Worm (Caenorhabditis elegans) whole organism, L1 larva: ENCODE measurements around the gene D2024.5.
A peak's percentile ranks its signal among the peaks of the same experiment; 100 is the strongest.

Experiments used
- C04F5.9 ChIP-seq: sonication (generic microtip); optimal IDR thresholded peaks from 2 replicates; lab custom pipeline; 2016; ENCODE audit warnings: missing genetic modification characterization, missing compliant biosample characterization
- C16A3.4 ChIP-seq: fragments of 150-350 bp; optimal IDR thresholded peaks from 2 replicates; lab custom pipeline; 2014; ENCODE audit warnings: missing biosample characterization, missing genetic modification characterization
- C34B4.2 ChIP-seq: sonication (generic microtip); optimal IDR thresholded peaks from 2 replicates; lab custom pipeline; 2017; ENCODE audit warnings: mild to moderate bottlenecking, missing genetic modification characterization, missing compliant biosample characterization
- Y116A8C.19 ChIP-seq: sonication (generic microtip); optimal IDR thresholded peaks from 2 replicates; lab custom pipeline; 2016; ENCODE audit warnings: missing compliant biosample characterization, missing genetic modification characterization, borderline replicate concordance
- aha-1 ChIP-seq: fragments of 150-350 bp; optimal IDR thresholded peaks from 2 replicates; lab custom pipeline; 2014; ENCODE audit warnings: missing biosample characterization, missing genetic modification characterization
- aly-2 ChIP-seq: fragments of 150-350 bp; optimal IDR thresholded peaks from 2 replicates; lab custom pipeline; 2014; ENCODE audit warnings: missing biosample characterization, missing genetic modification characterization
- ama-1 ChIP-seq: fragments of 150-350 bp; optimal IDR thresholded peaks from 2 replicates; lab custom pipeline; 2014
- blmp-1 ChIP-seq: fragments of 150-350 bp; optimal IDR thresholded peaks from 2 replicates; lab custom pipeline; 2014; ENCODE audit warnings: missing biosample characterization, missing genetic modification characterization
- ceh-63 ChIP-seq: fragments of 200-800 bp; sonication (Bioruptor generic); optimal IDR thresholded peaks from 2 replicates; lab custom pipeline; 2018; ENCODE audit warnings: mild to moderate bottlenecking, missing genetic modification characterization, missing compliant biosample characterization
- ceh-82 ChIP-seq, 3 experiments: fragments of 150-350 bp in 1 of 3; sonication (generic microtip) in 2 of 3; optimal IDR thresholded peaks; 2 replicates each; lab custom pipeline; 2014 to 2017; ENCODE audit warnings: missing biosample characterization in 3 of 3, missing genetic modification characterization in 3 of 3
- ces-1 ChIP-seq: fragments of 150-350 bp; optimal IDR thresholded peaks from 2 replicates; lab custom pipeline; 2014; ENCODE audit warnings: missing biosample characterization, missing genetic modification reagents, missing genetic modification characterization
- dpl-1 ChIP-seq, 3 experiments: fragments of 150-350 bp in 2 of 3; sonication (generic microtip) in 1 of 3; optimal IDR thresholded peaks; 2 replicates each; lab custom pipeline; 2014 to 2017; ENCODE audit warnings: missing biosample characterization in 3 of 3, missing genetic modification characterization in 3 of 3, missing genetic modification reagents in 3 of 3
- dsc-1 ChIP-seq: sonication (generic microtip); optimal IDR thresholded peaks from 2 replicates; lab custom pipeline; 2016; ENCODE audit warnings: mild to moderate bottlenecking, missing genetic modification characterization, missing compliant biosample characterization
- efl-3 ChIP-seq: fragments of 200-800 bp; sonication (Bioruptor generic); optimal IDR thresholded peaks from 2 replicates; lab custom pipeline; 2018; ENCODE audit warnings: mild to moderate bottlenecking, missing genetic modification characterization, missing compliant biosample characterization
- egl-13 ChIP-seq: sonication (generic microtip); optimal IDR thresholded peaks from 2 replicates; lab custom pipeline; 2016; ENCODE audit warnings: missing genotype, missing genetic modification reagents, missing genetic modification characterization, missing compliant biosample characterization
- egl-27 ChIP-seq, 2 experiments: fragments of 150-350 bp in 1 of 2; sonication (generic microtip); optimal IDR thresholded peaks; 3 replicates each; lab custom pipeline; 2017 to 2018; ENCODE audit warnings: missing biosample characterization in 2 of 2, missing genetic modification characterization in 2 of 2, missing genetic modification reagents in 2 of 2
- fkh-10 ChIP-seq: sonication (generic microtip); optimal IDR thresholded peaks from 2 replicates; lab custom pipeline; 2017; ENCODE audit warnings: missing biosample characterization, missing genetic modification reagents, missing genetic modification characterization
- fkh-4 ChIP-seq: sonication (generic microtip); optimal IDR thresholded peaks from 2 replicates; lab custom pipeline; 2016; ENCODE audit warnings: missing compliant biosample characterization, missing genetic modification characterization, borderline replicate concordance
- fos-1 ChIP-seq: fragments of 150-350 bp; optimal IDR thresholded peaks from 2 replicates; lab custom pipeline; 2014; ENCODE audit warnings: missing biosample characterization, missing genetic modification characterization
- irx-1 ChIP-seq: sonication (generic microtip); optimal IDR thresholded peaks from 2 replicates; lab custom pipeline; 2016; ENCODE audit warnings: missing genetic modification characterization, missing compliant biosample characterization
- isw-1 ChIP-seq: fragments of 200-800 bp; sonication (Bioruptor generic); IDR thresholded peaks from 2 replicates; pipeline ENCODE4 v1.3.6; 2022; ENCODE audit warnings: missing genetic modification characterization, missing compliant biosample characterization
- jun-1 ChIP-seq: fragments of 150-350 bp; optimal IDR thresholded peaks from 2 replicates; lab custom pipeline; 2014; ENCODE audit warnings: missing biosample characterization, missing genetic modification reagents, missing genetic modification characterization
- lin-14 ChIP-seq: fragments of 200-800 bp; sonication (Bioruptor generic); optimal IDR thresholded peaks from 2 replicates; lab custom pipeline; 2018; ENCODE audit warnings: mild to moderate bottlenecking, missing genetic modification characterization, moderate library complexity, missing compliant biosample characterization
- lir-3 ChIP-seq: sonication (generic microtip); optimal IDR thresholded peaks from 2 replicates; lab custom pipeline; 2016; ENCODE audit warnings: mild to moderate bottlenecking, missing genetic modification characterization, moderate library complexity, missing compliant biosample characterization; ENCODE audit not compliant: poor library complexity
- lsy-2 ChIP-seq, 2 experiments: fragments of 150-350 bp; optimal IDR thresholded peaks; 2 replicates each; lab custom pipeline; 2014; ENCODE audit warnings: missing biosample characterization in 2 of 2, missing genetic modification characterization in 2 of 2
- mab-9 ChIP-seq: fragments of 200-800 bp; sonication (Bioruptor generic); IDR thresholded peaks from 2 replicates; pipeline ENCODE4 v1.3.6; 2022; ENCODE audit warnings: missing genetic modification reagents, missing genetic modification characterization, missing compliant biosample characterization
- mdl-1 ChIP-seq, 2 experiments: fragments of 150-350 bp; optimal IDR thresholded peaks; 2 replicates each; lab custom pipeline; 2014 to 2017; ENCODE audit warnings: missing biosample characterization in 2 of 2, missing genetic modification characterization in 2 of 2, inconsistent platforms in 1 of 2
- mef-2 ChIP-seq: fragments of 150-350 bp; optimal IDR thresholded peaks from 2 replicates; lab custom pipeline; 2014; ENCODE audit warnings: missing biosample characterization, missing genetic modification characterization
- mep-1 ChIP-seq: fragments of 150-350 bp; optimal IDR thresholded peaks from 2 replicates; lab custom pipeline; 2014; ENCODE audit warnings: missing biosample characterization, missing genetic modification characterization
- nhr-12 ChIP-seq: sonication (generic microtip); optimal IDR thresholded peaks from 2 replicates; lab custom pipeline; 2017; ENCODE audit warnings: missing biosample characterization, missing genetic modification characterization
- nhr-20 ChIP-seq: sonication (generic microtip); optimal IDR thresholded peaks from 2 replicates; lab custom pipeline; 2016; ENCODE audit warnings: mild to moderate bottlenecking, missing genetic modification characterization, missing compliant biosample characterization
- nhr-237 ChIP-seq: fragments of 150-350 bp; optimal IDR thresholded peaks from 2 replicates; lab custom pipeline; 2014; ENCODE audit warnings: missing biosample characterization, missing genetic modification characterization
- nhr-76 ChIP-seq: sonication (generic microtip); optimal IDR thresholded peaks from 2 replicates; lab custom pipeline; 2017; ENCODE audit warnings: missing biosample characterization, missing genetic modification characterization
- nhr-77 ChIP-seq: fragments of 150-350 bp; optimal IDR thresholded peaks from 2 replicates; lab custom pipeline; 2014; ENCODE audit warnings: missing biosample characterization, missing genetic modification characterization
- nhr-84 ChIP-seq: sonication (generic microtip); optimal IDR thresholded peaks from 2 replicates; lab custom pipeline; 2017; ENCODE audit warnings: missing biosample characterization, missing genetic modification characterization
- nhr-85 ChIP-seq: sonication (generic microtip); peaks from one replicate; lab custom pipeline; 2016; ENCODE audit warnings: missing genetic modification characterization, inconsistent platforms, missing compliant biosample characterization
- nhr-90 ChIP-seq: sonication (generic microtip); optimal IDR thresholded peaks from 2 replicates; lab custom pipeline; 2016; ENCODE audit warnings: mild to moderate bottlenecking, missing genetic modification characterization, missing compliant biosample characterization; ENCODE audit not compliant: poor library complexity
- pax-3 ChIP-seq: fragments of 200-800 bp; sonication (Bioruptor generic); optimal IDR thresholded peaks from 2 replicates; lab custom pipeline; 2018; ENCODE audit warnings: mild to moderate bottlenecking, missing genetic modification characterization, moderate library complexity, missing compliant biosample characterization
- rnt-1 ChIP-seq: sonication (generic microtip); optimal IDR thresholded peaks from 2 replicates; lab custom pipeline; 2016; ENCODE audit warnings: mild to moderate bottlenecking, missing genetic modification characterization, moderate library complexity, missing compliant biosample characterization
- skn-1 ChIP-seq: fragments of 150-350 bp; optimal IDR thresholded peaks from 2 replicates; lab custom pipeline; 2014; ENCODE audit warnings: missing biosample characterization, missing genetic modification characterization
- snu-23 ChIP-seq: sonication (generic microtip); optimal IDR thresholded peaks from 2 replicates; lab custom pipeline; 2016; ENCODE audit warnings: missing genetic modification characterization, missing compliant biosample characterization
- sptf-1 ChIP-seq: fragments of 150-350 bp; optimal IDR thresholded peaks from 2 replicates; lab custom pipeline; 2014; ENCODE audit warnings: missing biosample characterization, missing genetic modification characterization
- sup-37 ChIP-seq: fragments of 200-800 bp; sonication (Bioruptor generic); optimal IDR thresholded peaks from 2 replicates; lab custom pipeline; 2018; ENCODE audit warnings: mild to moderate bottlenecking, missing genetic modification characterization, missing compliant biosample characterization
- swsn-7 ChIP-seq: sonication (generic microtip); optimal IDR thresholded peaks from 2 replicates; lab custom pipeline; 2016; ENCODE audit warnings: missing genetic modification characterization, missing compliant biosample characterization
- tbx-2 ChIP-seq: sonication (generic microtip); optimal IDR thresholded peaks from 2 replicates; lab custom pipeline; 2016; ENCODE audit warnings: missing genetic modification characterization, missing compliant biosample characterization
- tlp-1 ChIP-seq: fragments of 150-350 bp; optimal IDR thresholded peaks from 2 replicates; lab custom pipeline; 2014; ENCODE audit warnings: missing biosample characterization, missing genetic modification characterization
- unc-130 ChIP-seq: fragments of 150-350 bp; optimal IDR thresholded peaks from 2 replicates; lab custom pipeline; 2017; ENCODE audit warnings: missing biosample characterization, missing genetic modification characterization, inconsistent platforms
- unc-62 ChIP-seq: fragments of 150-350 bp; optimal IDR thresholded peaks from 2 replicates; lab custom pipeline; 2014; ENCODE audit warnings: missing biosample characterization, missing genetic modification reagents, missing genetic modification characterization
- unc-98 ChIP-seq: fragments of 200-800 bp; sonication (Bioruptor generic); IDR thresholded peaks from 2 replicates; pipeline ENCODE4 v1.3.6; 2022; ENCODE audit warnings: missing genetic modification characterization, missing compliant biosample characterization
- xbp-1 ChIP-seq: sonication (generic microtip); optimal IDR thresholded peaks from 2 replicates; lab custom pipeline; 2016; ENCODE audit warnings: missing genetic modification characterization, missing compliant biosample characterization
- zag-1 ChIP-seq: fragments of 150-350 bp; optimal IDR thresholded peaks from 2 replicates; lab custom pipeline; 2014; ENCODE audit warnings: missing biosample characterization, missing genetic modification characterization
- zip-4 ChIP-seq: fragments of 200-800 bp; sonication (Bioruptor generic); optimal IDR thresholded peaks from 2 replicates; lab custom pipeline; 2018; ENCODE audit warnings: mild to moderate bottlenecking, missing genetic modification characterization, moderate library complexity, missing compliant biosample characterization
- ztf-11 ChIP-seq, 2 experiments: sonication (generic microtip); optimal IDR thresholded peaks; 2 replicates each; lab custom pipeline; 2016 to 2017; ENCODE audit warnings: missing genetic modification characterization in 2 of 2, missing biosample characterization in 1 of 2, missing compliant biosample characterization in 1 of 2
- ztf-4 ChIP-seq: fragments of 150-350 bp; optimal IDR thresholded peaks from 2 replicates; lab custom pipeline; 2014; ENCODE audit warnings: missing biosample characterization, missing genetic modification characterization

Gene D2024.5

DNA sequence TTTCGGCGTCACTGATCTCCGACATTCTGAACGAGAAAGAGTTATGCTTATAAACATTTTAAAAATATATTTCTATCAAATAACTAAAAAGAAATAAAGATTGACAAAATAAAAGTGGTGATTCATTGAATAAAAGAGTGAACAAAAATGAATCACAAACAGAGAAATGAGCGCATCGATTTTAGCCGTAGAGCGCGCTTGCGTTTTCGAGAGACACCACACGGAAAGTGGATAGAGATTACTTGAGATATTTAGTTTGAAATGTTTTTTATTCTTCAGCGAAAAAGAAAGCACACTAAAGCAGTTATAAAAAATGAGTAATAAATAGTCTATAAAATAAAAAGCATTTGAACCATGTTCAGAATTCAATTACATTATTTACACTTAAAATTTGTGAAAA, 2.1 kb upstream of the D2024.5 start, which contains the start of gene cap-1:
cap-1 (minus strand) TSS at position 26 of the 400 bp plus-strand sequence.
- TF ChIP-seq lsy-2 (tag; optimal IDR thresholded peaks at IDR 0.05; lab: Kevin White, UChicago) (peak; percentile 57 to 87), dsc-1 (tag; lab: Kevin White, UChicago) (peak; percentile 39), unc-62 (GFP tag; lab: Kevin White, UChicago) (no peak), Y116A8C.19 (no peak), sup-37 (no peak), nhr-20 (peak; percentile 62), nhr-84 (tag; lab: Kevin White, UChicago) (no peak), nhr-85 (tag; lab: Kevin White, UChicago) (peak; percentile 53), irx-1 (tag; lab: Kevin White, UChicago) (peak; percentile 11), sptf-1 (tag; lab: Kevin White, UChicago) (no peak), rnt-1 (tag; lab: Kevin White, UChicago) (peak; percentile 77), C34B4.2 (tag; lab: Kevin White, UChicago) (no peak), nhr-12 (tag; lab: Kevin White, UChicago) (no peak), egl-27 (tag; optimal IDR thresholded peaks at IDR 0.05; lab: Kevin White, UChicago) (no peak), nhr-237 (tag; lab: Kevin White, UChicago) (peak; percentile 13), nhr-76 (tag; lab: Kevin White, UChicago) (no peak), tlp-1 (tag; lab: Kevin White, UChicago) (no peak), xbp-1 (tag; lab: Kevin White, UChicago) (peak; percentile 64), egl-13 (tag; lab: Kevin White, UChicago) (peak; percentile 47), zag-1 (tag; lab: Kevin White, UChicago) (no peak), ces-1 (GFP tag; lab: Kevin White, UChicago) (no peak), ztf-11 (tag; optimal IDR thresholded peaks at IDR 0.05; lab: Kevin White, UChicago) (no peak), ama-1 (lab: Kevin White, UChicago) (no peak), pax-3 (tag; lab: Kevin White, UChicago) (no peak), fkh-4 (no peak), C04F5.9 (tag; lab: Kevin White, UChicago) (no peak), snu-23 (peak; percentile 80), nhr-77 (tag; lab: Kevin White, UChicago) (peak; percentile 49), mef-2 (tag; lab: Kevin White, UChicago) (peak; percentile 2), aly-2 (no peak), nhr-90 (tag; lab: Kevin White, UChicago) (peak; percentile 31), jun-1 (tag; lab: Kevin White, UChicago) (peak; percentile 20), ceh-82 (tag; optimal IDR thresholded peaks at IDR 0.05; lab: Kevin White, UChicago) (peak; percentile 36 to 85 (median 67)), ztf-4 (tag; lab: Kevin White, UChicago) (no peak), mdl-1 (tag; optimal IDR thresholded peaks at IDR 0.05; lab: Kevin White, UChicago) (peak in 1 of 2 experiments; percentile 40), lin-14 (GFP tag; lab: Kevin White, UChicago) (peak; percentile 87), swsn-7 (tag; lab: Kevin White, UChicago) (peak; percentile 61), isw-1 (peak; percentile 32), unc-130 (peak; percentile 85), fkh-10 (GFP tag; lab: Kevin White, UChicago) (peak; percentile 39), lir-3 (tag; lab: Kevin White, UChicago) (peak; percentile 69), aha-1 (tag; lab: Kevin White, UChicago) (no peak), unc-98 (no peak), C16A3.4 (peak; percentile 82), mep-1 (tag; lab: Kevin White, UChicago) (peak; percentile 89), tbx-2 (tag; lab: Kevin White, UChicago) (peak; percentile 53), efl-3 (GFP tag; lab: Kevin White, UChicago) (no peak), zip-4 (GFP tag; lab: Kevin White, UChicago) (no peak), blmp-1 (tag; lab: Kevin White, UChicago) (peak; percentile 83), ceh-63 (no peak), dpl-1 (GFP tag; optimal IDR thresholded peaks at IDR 0.05; lab: Kevin White, UChicago) (peak; percentile 51 to 69 (median 57)), mab-9 (no peak), skn-1 (tag; lab: Kevin White, UChicago) (peak; percentile 66), fos-1 (tag; lab: Kevin White, UChicago) (peak; percentile 58)
